Worm (Caenorhabditis elegans) whole organism, L2 larva: ENCODE measurements around the gene C50F4.6.

Experiments
- ceh-16 ChIP-seq: fragments of 150-350 bp; optimal IDR thresholded peaks from 2 replicates; lab custom pipeline; 2014; ENCODE audit warnings: missing biosample characterization, missing genetic modification characterization
- elt-1 ChIP-seq: fragments of 150-350 bp; optimal IDR thresholded peaks from 2 replicates; lab custom pipeline; 2014; ENCODE audit warnings: missing biosample characterization, missing genetic modification characterization
- lin-11 ChIP-seq: fragments of 150-350 bp; sonication (generic microtip); optimal IDR thresholded peaks from 2 replicates; lab custom pipeline; 2014; ENCODE audit warnings: missing biosample characterization, missing genetic modification characterization, inconsistent platforms, mixed read lengths
- lin-39 ChIP-seq: fragments of 150-350 bp; optimal IDR thresholded peaks from 2 replicates; lab custom pipeline; 2014; ENCODE audit warnings: missing biosample characterization, missing genetic modification reagents, missing genetic modification characterization
- lsy-2 ChIP-seq, 2 experiments: fragments of 150-350 bp in 1 of 2; sonication (generic microtip) in 1 of 2; optimal IDR thresholded peaks; 2 replicates each; lab custom pipeline; 2014 to 2017; ENCODE audit warnings: missing biosample characterization in 2 of 2, missing genetic modification characterization in 2 of 2
- nhr-11 ChIP-seq: fragments of 150-350 bp; optimal IDR thresholded peaks from 2 replicates; lab custom pipeline; 2014; ENCODE audit warnings: missing biosample characterization, missing genetic modification characterization
- snpc-4 ChIP-seq: fragments of 150-350 bp; optimal IDR thresholded peaks from 2 replicates; lab custom pipeline; 2014; ENCODE audit warnings: missing biosample characterization, missing genetic modification characterization
- unc-39 ChIP-seq: fragments of 150-350 bp; optimal IDR thresholded peaks from 2 replicates; lab custom pipeline; 2014; ENCODE audit warnings: missing biosample characterization, missing genetic modification characterization
- unc-62 ChIP-seq: fragments of 150-350 bp; optimal IDR thresholded peaks from 2 replicates; lab custom pipeline; 2014; ENCODE audit warnings: missing biosample characterization, missing genetic modification reagents, missing genetic modification characterization

ce11 chrV:9539638-9540037 lies 6.3 kb upstream of the C50F4.6 start, which contains the start of gene C50F4.12:
- no peak for TF ChIP-seq unc-39 (tag; lab: Kevin White, UChicago)
- no peak for TF ChIP-seq nhr-11
- TF ChIP-seq lin-11 (tag; lab: Kevin White, UChicago): no peak
- no peak for TF ChIP-seq elt-1 (tag; lab: Kevin White, UChicago)
- TF ChIP-seq lin-39: no peak
- TF ChIP-seq lsy-2 (tag; optimal IDR thresholded peaks at IDR 0.05; lab: Kevin White, UChicago): no peak
- no peak for TF ChIP-seq unc-62 (GFP tag; lab: Kevin White, UChicago)
- TF ChIP-seq snpc-4 (tag; lab: Kevin White, UChicago): no peak
- no peak for TF ChIP-seq ceh-16 (tag; lab: Kevin White, UChicago)
